Fruit fly (Drosophila melanogaster) whole organism, embryonic: ENCODE data around the gene CG11168.

ENCODE experiments used
- CG10431 ChIP-seq: fragments of 200-800 bp; sonication (Bioruptor generic); optimal IDR thresholded peaks from 3 replicates; lab custom pipeline; 2018; ENCODE audit warnings: missing biosample characterization, mild to moderate bottlenecking, missing genetic modification characterization
- CG13287 ChIP-seq: fragments of 200-800 bp; sonication (Bioruptor generic); IDR thresholded peaks from 2 replicates; pipeline ENCODE4 v1.3.6; 2022; ENCODE audit warnings: missing biosample characterization, missing genetic modification characterization; ENCODE audit not compliant: partially characterized antibody
- CG13296 ChIP-seq: fragments of 200-800 bp; sonication (Bioruptor generic); optimal IDR thresholded peaks from 3 replicates; lab custom pipeline; 2018; ENCODE audit warnings: missing biosample characterization, mild to moderate bottlenecking, missing genetic modification characterization
- CG13424 ChIP-seq: fragments of 200-800 bp; sonication (Bioruptor generic); optimal IDR thresholded peaks from 2 replicates; lab custom pipeline; 2019; ENCODE audit warnings: missing biosample characterization, mild to moderate bottlenecking, missing genetic modification characterization, moderate library complexity
- CG15696 ChIP-seq: fragments of 200-800 bp; sonication (Bioruptor generic); optimal IDR thresholded peaks from 2 replicates; lab custom pipeline; 2019; ENCODE audit warnings: missing biosample characterization, mild to moderate bottlenecking, missing genetic modification characterization, moderate library complexity
- CG17186 ChIP-seq: fragments of 200-800 bp; sonication (Bioruptor generic); optimal IDR thresholded peaks from 3 replicates; lab custom pipeline; 2017; ENCODE audit warnings: missing biosample characterization, missing genetic modification reagents, missing genetic modification characterization
- CG2116 ChIP-seq: fragments of 200-800 bp; sonication (Bioruptor generic); optimal IDR thresholded peaks from 3 replicates; lab custom pipeline; 2018; ENCODE audit warnings: missing biosample characterization, mild to moderate bottlenecking, missing genetic modification characterization
- CG31441 ChIP-seq: fragments of 200-800 bp; sonication (Bioruptor generic); IDR thresholded peaks from 2 replicates; pipeline ENCODE4 v1.3.6; 2022; ENCODE audit warnings: missing biosample characterization, missing genetic modification characterization
- CG3407 ChIP-seq: fragments of 200-800 bp; sonication (Bioruptor generic); optimal IDR thresholded peaks from 2 replicates; lab custom pipeline; 2018; ENCODE audit warnings: missing biosample characterization, mild to moderate bottlenecking, missing genetic modification characterization
- CG34224 ChIP-seq: fragments of 200-800 bp; sonication (Bioruptor generic); IDR thresholded peaks from 3 replicates; pipeline ENCODE4 v1.3.6; 2022; ENCODE audit warnings: missing biosample characterization, missing genetic modification characterization; ENCODE audit not compliant: partially characterized antibody
- CG34422 ChIP-seq: fragments of 200-800 bp; sonication (Bioruptor generic); IDR thresholded peaks from 3 replicates; pipeline ENCODE4 v1.3.6; 2022; ENCODE audit warnings: missing biosample characterization, missing genetic modification characterization
- CG4424 ChIP-seq: fragments of 200-800 bp; sonication (Bioruptor generic); optimal IDR thresholded peaks from 3 replicates; lab custom pipeline; 2016; ENCODE audit warnings: missing biosample characterization, missing genetic modification characterization
- CG4617 ChIP-seq: fragments of 200-800 bp; sonication (Bioruptor generic); optimal IDR thresholded peaks from 3 replicates; lab custom pipeline; 2016; ENCODE audit warnings: missing biosample characterization, missing genetic modification characterization, borderline replicate concordance
- CG5245 ChIP-seq: fragments of 200-800 bp; sonication (Bioruptor generic); optimal IDR thresholded peaks from 3 replicates; lab custom pipeline; 2016; ENCODE audit warnings: missing biosample characterization, missing genetic modification characterization
- CHES-1-like ChIP-seq: fragments of 200-800 bp; sonication (Bioruptor generic); optimal IDR thresholded peaks from 2 replicates; lab custom pipeline; 2016; ENCODE audit warnings: missing biosample characterization, missing genetic modification characterization
- Dll ChIP-seq: fragments of 200-800 bp; sonication (Bioruptor generic); IDR thresholded peaks from 4 replicates; pipeline ENCODE4 v1.3.6; 2022; ENCODE audit warnings: missing biosample characterization, missing genetic modification characterization; ENCODE audit not compliant: partially characterized antibody
- HHEX ChIP-seq: fragments of 200-800 bp; sonication (Bioruptor generic); optimal IDR thresholded peaks from 3 replicates; lab custom pipeline; 2017; ENCODE audit warnings: missing biosample characterization, mild to moderate bottlenecking, missing genetic modification characterization, missing genetic modification reagents
- HLH4C ChIP-seq: fragments of 200-800 bp; sonication (Bioruptor generic); IDR thresholded peaks from 3 replicates; pipeline ENCODE4 v1.3.6; 2022; ENCODE audit warnings: missing biosample characterization, missing genetic modification characterization; ENCODE audit not compliant: partially characterized antibody
- HmgZ ChIP-seq: fragments of 200-800 bp; sonication (Bioruptor generic); optimal IDR thresholded peaks from 2 replicates; lab custom pipeline; 2018; ENCODE audit warnings: missing biosample characterization, mild to moderate bottlenecking, missing genetic modification characterization
- MBD-R2 ChIP-seq: fragments of 200-800 bp; sonication (Bioruptor generic); IDR thresholded peaks from 2 replicates; pipeline ENCODE4 v1.3.6; 2022; ENCODE audit warnings: missing biosample characterization, missing genetic modification characterization
- MTF-1 ChIP-seq: fragments of 200-800 bp; sonication (Bioruptor generic); optimal IDR thresholded peaks from 2 replicates; lab custom pipeline; 2018; ENCODE audit warnings: missing biosample characterization, mild to moderate bottlenecking, missing genetic modification characterization, borderline replicate concordance
- Nf-YA ChIP-seq: fragments of 200-800 bp; sonication (Bioruptor generic); IDR thresholded peaks from 2 replicates; pipeline ENCODE4 v1.3.6; 2022; ENCODE audit warnings: missing biosample characterization, missing genetic modification characterization
- NfI ChIP-seq: fragments of 200-800 bp; sonication (Bioruptor generic); optimal IDR thresholded peaks from 3 replicates; lab custom pipeline; 2018; ENCODE audit warnings: missing biosample characterization, mild to moderate bottlenecking, missing genetic modification characterization, moderate library complexity
- Taf1 ChIP-seq: fragments of 200-800 bp; sonication (Bioruptor generic); IDR thresholded peaks from 2 replicates; pipeline ENCODE4 v1.3.6; 2022; ENCODE audit warnings: missing biosample characterization, missing genetic modification characterization
- az2 ChIP-seq: fragments of 200-800 bp; sonication (Bioruptor generic); optimal IDR thresholded peaks from 3 replicates; lab custom pipeline; 2016; ENCODE audit warnings: missing biosample characterization, missing genetic modification characterization
- bigmax ChIP-seq: fragments of 200-800 bp; sonication (Bioruptor generic); optimal IDR thresholded peaks from 2 replicates; lab custom pipeline; 2018; ENCODE audit warnings: missing biosample characterization, mild to moderate bottlenecking, missing genetic modification characterization
- chinmo ChIP-seq: fragments of 200-800 bp; sonication (Bioruptor generic); IDR thresholded peaks from 4 replicates; pipeline ENCODE4 v1.3.6; 2022; ENCODE audit warnings: missing biosample characterization, missing genetic modification characterization; ENCODE audit not compliant: partially characterized antibody
- crc ChIP-seq: fragments of 200-800 bp; sonication (Bioruptor generic); optimal IDR thresholded peaks from 2 replicates; lab custom pipeline; 2016; ENCODE audit warnings: missing biosample characterization, missing genetic modification characterization
- gfzf ChIP-seq: fragments of 200-800 bp; sonication (Bioruptor generic); optimal IDR thresholded peaks from 2 replicates; lab custom pipeline; 2016; ENCODE audit warnings: missing biosample characterization, mild to moderate bottlenecking, missing genetic modification characterization, moderate library complexity
- hb ChIP-seq: fragments of 200-800 bp; sonication (Bioruptor generic); IDR thresholded peaks from 3 replicates; pipeline ENCODE4 v1.3.6; 2022; ENCODE audit warnings: missing biosample characterization, missing genetic modification characterization; ENCODE audit not compliant: partially characterized antibody
- jumu ChIP-seq: fragments of 200-800 bp; sonication (Bioruptor generic); optimal IDR thresholded peaks from 3 replicates; lab custom pipeline; 2016; ENCODE audit warnings: missing biosample characterization, missing genetic modification characterization
- knrl ChIP-seq: fragments of 200-800 bp; sonication (Bioruptor generic); IDR thresholded peaks from 3 replicates; pipeline ENCODE4 v1.3.6; 2022; ENCODE audit warnings: missing biosample characterization, missing genetic modification characterization; ENCODE audit not compliant: partially characterized antibody
- lbe ChIP-seq: fragments of 200-800 bp; sonication (Bioruptor generic); optimal IDR thresholded peaks from 2 replicates; lab custom pipeline; 2016; ENCODE audit warnings: missing biosample characterization, mild to moderate bottlenecking, missing genetic modification characterization
- nmo ChIP-seq: fragments of 200-800 bp; sonication (Bioruptor generic); optimal IDR thresholded peaks from 2 replicates; lab custom pipeline; 2018; ENCODE audit warnings: missing biosample characterization, mild to moderate bottlenecking, missing genetic modification characterization, moderate library complexity
- oc ChIP-seq: fragments of 200-800 bp; sonication (Bioruptor generic); optimal IDR thresholded peaks from 2 replicates; lab custom pipeline; 2018; ENCODE audit warnings: missing biosample characterization, mild to moderate bottlenecking, missing genetic modification characterization, moderate library complexity
- onecut ChIP-seq: fragments of 200-800 bp; sonication (Bioruptor generic); IDR thresholded peaks from 2 replicates; pipeline ENCODE4 v1.3.6; 2022; ENCODE audit warnings: missing biosample characterization, missing genetic modification characterization
- otp ChIP-seq: fragments of 200-800 bp; sonication (Bioruptor generic); IDR thresholded peaks from 3 replicates; pipeline ENCODE4, ENCODE4 v1.3.6; 2022; ENCODE audit warnings: missing biosample characterization, missing genetic modification characterization
- pan ChIP-seq, 4 experiments: fragments of >200 bp in 3 of 4; fragments of 200-800 bp in 1 of 4; sonication (Bioruptor generic) in 1 of 4; optimal IDR thresholded peaks in 3 of 4; IDR thresholded peaks in 1 of 4; 2 replicates each; pipeline versions ENCODE4 v1.3.6 to Lab custom; 2017 to 2022; ENCODE audit warnings: missing biosample characterization in 2 of 4, missing genetic modification characterization in 2 of 4, mixed read lengths in 1 of 4
- phol ChIP-seq: fragments of 200-800 bp; sonication (Bioruptor generic); optimal IDR thresholded peaks from 3 replicates; lab custom pipeline; 2018; ENCODE audit warnings: missing biosample characterization, mild to moderate bottlenecking, missing genetic modification characterization, moderate library complexity
- sc ChIP-seq, 3 experiments: fragments of >200 bp in 2 of 3; fragments of 200-800 bp in 1 of 3; sonication (Bioruptor generic) in 1 of 3; optimal IDR thresholded peaks; 2 replicates in 2 of 3; 3 replicates in 1 of 3; lab custom pipeline; 2017; ENCODE audit warnings: mild to moderate bottlenecking in 1 of 3, missing biosample characterization in 1 of 3, missing genetic modification characterization in 1 of 3, missing genetic modification reagents in 1 of 3
- tap ChIP-seq: fragments of 200-800 bp; optimal IDR thresholded peaks from 3 replicates; lab custom pipeline; 2019; ENCODE audit warnings: missing biosample characterization, mild to moderate bottlenecking, missing genetic modification characterization, moderate library complexity
- tna ChIP-seq: fragments of 200-800 bp; sonication (Bioruptor generic); IDR thresholded peaks from 2 replicates; pipeline ENCODE4 v1.3.6; 2022; ENCODE audit warnings: missing biosample characterization, missing genetic modification characterization; ENCODE audit not compliant: partially characterized antibody
- vvl ChIP-seq: fragments of 200-800 bp; sonication (Bioruptor generic); IDR thresholded peaks from 2 replicates; pipeline ENCODE4 v1.3.6; 2022; ENCODE audit warnings: missing biosample characterization, missing genetic modification characterization
- wor ChIP-seq: fragments of 200-800 bp; sonication (Bioruptor generic); IDR thresholded peaks from 2 replicates; pipeline ENCODE4 v1.3.6; 2022; ENCODE audit warnings: missing biosample characterization, missing genetic modification characterization
- z ChIP-seq: fragments of 200-800 bp; sonication (Bioruptor generic); IDR thresholded peaks from 3 replicates; pipeline ENCODE4 v1.3.6; 2022; ENCODE audit warnings: missing biosample characterization, missing genetic modification characterization
- zen ChIP-seq: fragments of 200-800 bp; sonication (Bioruptor generic); optimal IDR thresholded peaks from 3 replicates; lab custom pipeline; 2018; ENCODE audit warnings: missing biosample characterization, mild to moderate bottlenecking, missing genetic modification characterization, moderate library complexity
- zen2 ChIP-seq: fragments of 200-800 bp; sonication (Bioruptor generic); IDR thresholded peaks from 3 replicates; pipeline ENCODE4 v1.3.6; 2022; ENCODE audit warnings: missing biosample characterization, missing genetic modification characterization; ENCODE audit not compliant: partially characterized antibody
- zfh2 ChIP-seq: fragments of 200-800 bp; sonication (Bioruptor generic); optimal IDR thresholded peaks from 2 replicates; lab custom pipeline; 2016; ENCODE audit warnings: missing biosample characterization, missing genetic modification characterization

CG11168 gene

DNA sequence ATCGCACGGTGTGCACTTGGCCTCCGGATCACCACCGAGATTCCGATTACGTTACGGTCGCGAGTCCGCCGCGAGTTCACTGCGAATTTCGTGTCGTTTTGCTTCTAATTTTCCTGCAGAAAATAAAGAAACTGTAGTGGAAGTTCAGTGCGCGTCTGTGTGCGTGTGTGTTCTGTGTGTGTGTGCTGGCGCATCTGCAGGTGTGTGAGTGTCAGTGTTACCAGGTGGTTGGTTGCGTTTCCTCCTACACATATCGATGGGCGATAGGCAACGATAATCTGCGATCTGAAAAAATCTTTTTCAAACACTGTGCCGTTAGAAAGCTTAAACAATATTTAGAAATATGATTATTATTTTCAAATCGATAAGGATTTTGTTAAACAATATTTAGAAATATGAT lies 20.1 kb downstream of the CG11168 start, which contains the start of gene Osbp (continued):
- peak; percentile 81 for TF ChIP-seq MBD-R2 (GFP tag; lab: Robert Waterston, UW)
- peak; percentile 62; the same call in 1 of the 3 replicates for TF ChIP-seq CG34422
- no peak for TF ChIP-seq zfh2 (GFP tag; lab: Kevin White, UChicago)
- TF ChIP-seq tna: peak; percentile 63
- peak; percentile 64 for TF ChIP-seq CG34224 (GFP tag; lab: Robert Waterston, UW)
- TF ChIP-seq CG5245: no peak
- no peak for TF ChIP-seq CG10431
- TF ChIP-seq NfI (GFP tag; lab: Kevin White, UChicago): peak; percentile 32
- no peak for TF ChIP-seq pan (optimal IDR thresholded peaks at IDR 0.05; lab: Kevin White, UChicago)
- peak in 1 of 2 experiments; percentile 45 for TF ChIP-seq pan (GFP tag; optimal IDR thresholded peaks at IDR 0.05 in 1 of 2, IDR thresholded peaks at IDR 0.05 in 1 of 2)
- no peak for TF ChIP-seq crc (GFP tag; lab: Kevin White, UChicago)
- TF ChIP-seq otp (GFP tag; lab: Robert Waterston, UW): no peak
- no peak for TF ChIP-seq oc (tag; lab: Kevin White, UChicago)
- TF ChIP-seq knrl (GFP tag; lab: Robert Waterston, UW): peak; percentile 55
- TF ChIP-seq tap (tag; lab: Kevin White, UChicago): no peak
- TF ChIP-seq HmgZ (tag; lab: Kevin White, UChicago): peak; percentile 76
- TF ChIP-seq lbe (GFP tag; lab: Kevin White, UChicago): no peak
- TF ChIP-seq CG3407 (GFP tag; lab: Kevin White, UChicago): no peak
- no peak for TF ChIP-seq HHEX (GFP tag; lab: Kevin White, UChicago)
- TF ChIP-seq nmo (GFP tag; lab: Kevin White, UChicago): peak; percentile 16
- TF ChIP-seq zen2: peak; percentile 36; the same call in 2 of the 3 replicates
- TF ChIP-seq Dll (GFP tag; lab: Robert Waterston, UW): peak; percentile 58; the same call in 2 of the 4 replicates
- no peak for TF ChIP-seq CG15696 (tag; lab: Kevin White, UChicago)
- no peak for TF ChIP-seq az2 (GFP tag; lab: Kevin White, UChicago)
- peak; percentile 71 for TF ChIP-seq CG2116 (GFP tag; lab: Kevin White, UChicago)
- no peak for TF ChIP-seq vvl (GFP tag; lab: Robert Waterston, UW)
- no peak for TF ChIP-seq Nf-YA (GFP tag; lab: Robert Waterston, UW)
- no peak for TF ChIP-seq zen (tag; lab: Kevin White, UChicago)
- no peak for TF ChIP-seq onecut (GFP tag; lab: Robert Waterston, UW)
- no peak for TF ChIP-seq CG13424
- TF ChIP-seq CG31441: no peak
- TF ChIP-seq HLH4C: peak; percentile 57; the same call in 2 of the 3 replicates
- TF ChIP-seq CHES-1-like (GFP tag; lab: Kevin White, UChicago): no peak
- peak; percentile 79 for TF ChIP-seq gfzf
- TF ChIP-seq MTF-1 (GFP tag; lab: Kevin White, UChicago): peak; percentile 36
- TF ChIP-seq CG4424: no peak
- no peak for TF ChIP-seq jumu (GFP tag; lab: Kevin White, UChicago)
- no peak for TF ChIP-seq sc (optimal IDR thresholded peaks at IDR 0.05; lab: Kevin White, UChicago)
- TF ChIP-seq sc (GFP tag; optimal IDR thresholded peaks at IDR 0.05; lab: Kevin White, UChicago): no peak
- TF ChIP-seq CG4617 (GFP tag; lab: Kevin White, UChicago): peak; percentile 57
- peak; percentile 73 for TF ChIP-seq CG13287 (GFP tag; lab: Robert Waterston, UW)
- peak; percentile 72 for TF ChIP-seq CG17186 (GFP tag; lab: Kevin White, UChicago)
- no peak for TF ChIP-seq bigmax (GFP tag; lab: Kevin White, UChicago)
- TF ChIP-seq phol: peak; percentile 17
- peak; percentile 1 for TF ChIP-seq CG13296 (GFP tag; lab: Kevin White, UChicago)
- no peak for TF ChIP-seq hb (GFP tag; lab: Robert Waterston, UW)
- no peak for TF ChIP-seq z
- TF ChIP-seq chinmo (GFP tag; lab: Robert Waterston, UW): peak; percentile 68; the same call in 1 of the 4 replicates
- TF ChIP-seq wor (GFP tag; lab: Robert Waterston, UW): no peak
- no peak for TF ChIP-seq Taf1
